Worm (Caenorhabditis elegans) whole organism, L2 larva: ENCODE data around the gene str-190.

Experiments used
- alr-1 ChIP-seq: fragments of 150-350 bp; optimal IDR thresholded peaks from 2 replicates; lab custom pipeline; 2014; ENCODE audit warnings: missing biosample characterization, missing genetic modification characterization
- ama-1 ChIP-seq: fragments of 150-350 bp; optimal IDR thresholded peaks from 2 replicates; lab custom pipeline; 2018; ENCODE audit warnings: inconsistent platforms
- blmp-1 ChIP-seq: sonication (generic microtip); optimal IDR thresholded peaks from 2 replicates; lab custom pipeline; 2017; ENCODE audit warnings: missing genetic modification characterization, mild to moderate bottlenecking, missing compliant biosample characterization, antibody characterized with exemption, moderate library complexity; ENCODE audit not compliant: insufficient read depth
- egl-27 ChIP-seq: sonication (generic microtip); optimal IDR thresholded peaks from 3 replicates; lab custom pipeline; 2017; ENCODE audit warnings: missing biosample characterization, missing genetic modification reagents, missing genetic modification characterization
- lin-13 ChIP-seq: fragments of 150-350 bp; optimal IDR thresholded peaks from 2 replicates; lab custom pipeline; 2014; ENCODE audit warnings: missing biosample characterization, missing genetic modification reagents, missing genetic modification characterization
- lsy-2 ChIP-seq, 2 experiments: fragments of 150-350 bp in 1 of 2; sonication (generic microtip) in 1 of 2; optimal IDR thresholded peaks; 2 replicates each; lab custom pipeline; 2014 to 2017; ENCODE audit warnings: missing biosample characterization in 2 of 2, missing genetic modification characterization in 2 of 2
- mdl-1 ChIP-seq, 2 experiments: fragments of 150-350 bp in 1 of 2; sonication (generic microtip) in 1 of 2; optimal IDR thresholded peaks; 2 replicates each; lab custom pipeline; 2017; ENCODE audit warnings: missing biosample characterization in 2 of 2, missing genetic modification characterization in 2 of 2
- nhr-129 ChIP-seq: fragments of 150-350 bp; optimal IDR thresholded peaks from 2 replicates; lab custom pipeline; 2014; ENCODE audit warnings: missing biosample characterization, missing genetic modification characterization
- nhr-77 ChIP-seq: fragments of 150-350 bp; optimal IDR thresholded peaks from 2 replicates; lab custom pipeline; 2014; ENCODE audit warnings: missing biosample characterization, missing genetic modification characterization
- sma-3 ChIP-seq: sonication (generic microtip); optimal IDR thresholded peaks from 2 replicates; lab custom pipeline; 2016; ENCODE audit warnings: missing genetic modification reagents, missing genetic modification characterization, missing compliant biosample characterization
- sma-9 ChIP-seq, 2 experiments: fragments of 150-350 bp in 1 of 2; sonication (generic microtip) in 1 of 2; optimal IDR thresholded peaks; 2 replicates each; lab custom pipeline; 2014 to 2016; ENCODE audit warnings: missing genetic modification characterization in 2 of 2, mild to moderate bottlenecking in 1 of 2, missing biosample characterization in 1 of 2, missing compliant biosample characterization in 1 of 2, missing genetic modification reagents in 1 of 2, moderate library complexity in 1 of 2
- unc-55 ChIP-seq: fragments of 150-350 bp; sonication (generic microtip); optimal IDR thresholded peaks from 3 replicates; lab custom pipeline; 2014; ENCODE audit warnings: missing biosample characterization, missing genetic modification reagents, missing genetic modification characterization
- ztf-4 ChIP-seq: fragments of 150-350 bp; optimal IDR thresholded peaks from 2 replicates; lab custom pipeline; 2014; ENCODE audit warnings: missing biosample characterization, missing genetic modification characterization

DNA sequence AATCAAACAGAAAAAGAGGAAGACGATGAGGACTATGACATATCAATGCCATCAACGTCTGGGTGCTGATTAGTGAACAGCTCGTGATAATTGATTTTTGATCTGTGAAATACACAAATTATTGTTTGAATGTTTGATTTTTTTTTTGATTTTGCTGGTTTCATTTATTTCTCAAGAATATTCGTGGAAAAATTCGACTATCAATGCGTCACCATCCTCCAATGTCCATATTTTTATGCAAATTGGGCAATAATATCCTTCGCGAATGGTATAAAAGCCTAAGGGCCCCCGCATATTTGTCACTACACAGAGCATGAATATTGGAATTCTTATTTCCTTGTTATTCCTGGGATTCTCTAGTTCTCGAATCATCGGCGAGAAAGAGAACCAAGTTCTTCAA, 38.5 kb downstream of the str-190 start, which contains the start of gene try-13:
- TF ChIP-seq blmp-1 (no peak), alr-1 (tag; lab: Kevin White, UChicago) (no peak), mdl-1 (tag; optimal IDR thresholded peaks at IDR 0.05; lab: Kevin White, UChicago) (no peak), nhr-129 (no peak), sma-3 (GFP tag; lab: Kevin White, UChicago) (no peak), nhr-77 (tag; lab: Kevin White, UChicago) (no peak), unc-55 (GFP tag; lab: Kevin White, UChicago) (no peak), ztf-4 (no peak), lin-13 (GFP tag; lab: Kevin White, UChicago) (no peak), ama-1 (lab: Kevin White, UChicago) (no peak), lsy-2 (tag; optimal IDR thresholded peaks at IDR 0.05; lab: Kevin White, UChicago) (no peak), egl-27 (tag; lab: Kevin White, UChicago) (no peak), sma-9 (GFP tag; optimal IDR thresholded peaks at IDR 0.05; lab: Kevin White, UChicago) (no peak), sma-9 (tag; optimal IDR thresholded peaks at IDR 0.05; lab: Kevin White, UChicago) (no peak)
